Worm (Caenorhabditis elegans) whole organism, L1 larva: ENCODE measurements around the gene drr-1.
A peak's percentile ranks its signal among the peaks of the same experiment; 100 is the strongest.

Experiments used
- C16A3.4 ChIP-seq: fragments of 150-350 bp; optimal IDR thresholded peaks from 2 replicates; lab custom pipeline; 2014; ENCODE audit warnings: missing biosample characterization, missing genetic modification characterization
- C34B4.2 ChIP-seq: sonication (generic microtip); optimal IDR thresholded peaks from 2 replicates; lab custom pipeline; 2017; ENCODE audit warnings: mild to moderate bottlenecking, missing genetic modification characterization, missing compliant biosample characterization
- F16B12.6 ChIP-seq: fragments of 150-350 bp; optimal IDR thresholded peaks from 2 replicates; lab custom pipeline; 2014; ENCODE audit warnings: missing biosample characterization, missing genetic modification characterization
- Y116A8C.19 ChIP-seq: sonication (generic microtip); optimal IDR thresholded peaks from 2 replicates; lab custom pipeline; 2016; ENCODE audit warnings: missing compliant biosample characterization, missing genetic modification characterization, borderline replicate concordance
- aha-1 ChIP-seq: fragments of 150-350 bp; optimal IDR thresholded peaks from 2 replicates; lab custom pipeline; 2014; ENCODE audit warnings: missing biosample characterization, missing genetic modification characterization
- aly-2 ChIP-seq: fragments of 150-350 bp; optimal IDR thresholded peaks from 2 replicates; lab custom pipeline; 2014; ENCODE audit warnings: missing biosample characterization, missing genetic modification characterization
- ama-1 ChIP-seq: fragments of 150-350 bp; optimal IDR thresholded peaks from 2 replicates; lab custom pipeline; 2014
- ceh-82 ChIP-seq, 3 experiments: fragments of 150-350 bp in 1 of 3; sonication (generic microtip) in 2 of 3; optimal IDR thresholded peaks; 2 replicates each; lab custom pipeline; 2014 to 2017; ENCODE audit warnings: missing biosample characterization in 3 of 3, missing genetic modification characterization in 3 of 3
- ceh-90 ChIP-seq: sonication (generic microtip); optimal IDR thresholded peaks from 2 replicates; lab custom pipeline; 2016; ENCODE audit warnings: missing genetic modification characterization, missing compliant biosample characterization
- ces-1 ChIP-seq: fragments of 150-350 bp; optimal IDR thresholded peaks from 2 replicates; lab custom pipeline; 2014; ENCODE audit warnings: missing biosample characterization, missing genetic modification reagents, missing genetic modification characterization
- dpl-1 ChIP-seq, 3 experiments: fragments of 150-350 bp in 2 of 3; sonication (generic microtip) in 1 of 3; optimal IDR thresholded peaks; 2 replicates each; lab custom pipeline; 2014 to 2017; ENCODE audit warnings: missing biosample characterization in 3 of 3, missing genetic modification characterization in 3 of 3, missing genetic modification reagents in 3 of 3
- efl-1 ChIP-seq, 4 experiments: fragments of 150-350 bp; optimal IDR thresholded peaks in 3 of 4; peaks in 1 of 4; 1 replicate in 1 of 4; 2 replicates in 3 of 4; lab custom pipeline; 2014; ENCODE audit warnings: missing biosample characterization in 2 of 4, missing genetic modification characterization in 2 of 4, missing genetic modification reagents in 2 of 4
- egl-13 ChIP-seq: sonication (generic microtip); optimal IDR thresholded peaks from 2 replicates; lab custom pipeline; 2016; ENCODE audit warnings: missing genotype, missing genetic modification reagents, missing genetic modification characterization, missing compliant biosample characterization
- egl-27 ChIP-seq, 2 experiments: fragments of 150-350 bp in 1 of 2; sonication (generic microtip); optimal IDR thresholded peaks; 3 replicates each; lab custom pipeline; 2017 to 2018; ENCODE audit warnings: missing biosample characterization in 2 of 2, missing genetic modification characterization in 2 of 2, missing genetic modification reagents in 2 of 2
- elt-2 ChIP-seq: sonication (generic microtip); optimal IDR thresholded peaks from 2 replicates; lab custom pipeline; 2016; ENCODE audit warnings: missing genetic modification characterization, mild to moderate bottlenecking, inconsistent platforms, missing compliant biosample characterization, missing genetic modification reagents
- elt-3 ChIP-seq, 6 experiments: fragments of 150-350 bp in 1 of 6; sonication (generic microtip); optimal IDR thresholded peaks; 2 replicates each; lab custom pipeline; 2017 to 2018; ENCODE audit warnings: missing biosample characterization in 6 of 6, missing genetic modification characterization in 6 of 6, inconsistent platforms in 1 of 6
- fkh-10 ChIP-seq: sonication (generic microtip); optimal IDR thresholded peaks from 2 replicates; lab custom pipeline; 2017; ENCODE audit warnings: missing biosample characterization, missing genetic modification reagents, missing genetic modification characterization
- fkh-4 ChIP-seq: sonication (generic microtip); optimal IDR thresholded peaks from 2 replicates; lab custom pipeline; 2016; ENCODE audit warnings: missing compliant biosample characterization, missing genetic modification characterization, borderline replicate concordance
- fkh-8 ChIP-seq: sonication (generic microtip); optimal IDR thresholded peaks from 2 replicates; lab custom pipeline; 2016; ENCODE audit warnings: mild to moderate bottlenecking, missing genetic modification characterization, missing compliant biosample characterization
- fos-1 ChIP-seq: fragments of 150-350 bp; optimal IDR thresholded peaks from 2 replicates; lab custom pipeline; 2014; ENCODE audit warnings: missing biosample characterization, missing genetic modification characterization
- grh-1 ChIP-seq: fragments of 200-800 bp; sonication (Bioruptor generic); IDR thresholded peaks from 2 replicates; pipeline ENCODE4 v1.3.6; 2022; ENCODE audit warnings: missing genetic modification reagents, missing genetic modification characterization, missing compliant biosample characterization
- hpl-2 ChIP-seq: fragments of 150-350 bp; optimal IDR thresholded peaks from 2 replicates; lab custom pipeline; 2014; ENCODE audit warnings: missing biosample characterization, missing genetic modification reagents, missing genetic modification characterization
- irx-1 ChIP-seq: sonication (generic microtip); optimal IDR thresholded peaks from 2 replicates; lab custom pipeline; 2016; ENCODE audit warnings: missing genetic modification characterization, missing compliant biosample characterization
- isw-1 ChIP-seq: fragments of 200-800 bp; sonication (Bioruptor generic); IDR thresholded peaks from 2 replicates; pipeline ENCODE4 v1.3.6; 2022; ENCODE audit warnings: missing genetic modification characterization, missing compliant biosample characterization
- jun-1 ChIP-seq: fragments of 150-350 bp; optimal IDR thresholded peaks from 2 replicates; lab custom pipeline; 2014; ENCODE audit warnings: missing biosample characterization, missing genetic modification reagents, missing genetic modification characterization
- lin-15B ChIP-seq: fragments of 150-350 bp; sonication (generic microtip); optimal IDR thresholded peaks from 3 replicates; lab custom pipeline; 2014; ENCODE audit warnings: missing biosample characterization, missing genetic modification characterization
- lin-35 ChIP-seq, 2 experiments: fragments of 150-350 bp; optimal IDR thresholded peaks; 2 replicates each; lab custom pipeline; 2014; ENCODE audit warnings: missing biosample characterization in 2 of 2, missing genetic modification characterization in 2 of 2, missing genetic modification reagents in 2 of 2
- lin-39 ChIP-seq: fragments of 150-350 bp; optimal IDR thresholded peaks from 2 replicates; lab custom pipeline; 2014; ENCODE audit warnings: missing biosample characterization, missing genetic modification reagents, missing genetic modification characterization
- lsy-2 ChIP-seq, 2 experiments: fragments of 150-350 bp; optimal IDR thresholded peaks; 2 replicates each; lab custom pipeline; 2014; ENCODE audit warnings: missing biosample characterization in 2 of 2, missing genetic modification characterization in 2 of 2
- mab-9 ChIP-seq: fragments of 200-800 bp; sonication (Bioruptor generic); IDR thresholded peaks from 2 replicates; pipeline ENCODE4 v1.3.6; 2022; ENCODE audit warnings: missing genetic modification reagents, missing genetic modification characterization, missing compliant biosample characterization
- mdl-1 ChIP-seq, 2 experiments: fragments of 150-350 bp; optimal IDR thresholded peaks; 2 replicates each; lab custom pipeline; 2014 to 2017; ENCODE audit warnings: missing biosample characterization in 2 of 2, missing genetic modification characterization in 2 of 2, inconsistent platforms in 1 of 2
- mef-2 ChIP-seq: fragments of 150-350 bp; optimal IDR thresholded peaks from 2 replicates; lab custom pipeline; 2014; ENCODE audit warnings: missing biosample characterization, missing genetic modification characterization
- nhr-19 ChIP-seq: fragments of 200-800 bp; sonication (Bioruptor generic); conservative IDR thresholded peaks from 2 replicates; pipeline ENCODE4 v1.3.6; 2022; ENCODE audit warnings: missing genetic modification characterization, missing compliant biosample characterization
- nhr-28 ChIP-seq: fragments of 150-350 bp; optimal IDR thresholded peaks from 2 replicates; lab custom pipeline; 2014; ENCODE audit warnings: missing biosample characterization, missing genetic modification characterization
- nhr-76 ChIP-seq: sonication (generic microtip); optimal IDR thresholded peaks from 2 replicates; lab custom pipeline; 2017; ENCODE audit warnings: missing biosample characterization, missing genetic modification characterization
- nhr-77 ChIP-seq: fragments of 150-350 bp; optimal IDR thresholded peaks from 2 replicates; lab custom pipeline; 2014; ENCODE audit warnings: missing biosample characterization, missing genetic modification characterization
- nhr-85 ChIP-seq: sonication (generic microtip); peaks from one replicate; lab custom pipeline; 2016; ENCODE audit warnings: missing genetic modification characterization, inconsistent platforms, missing compliant biosample characterization
- nhr-90 ChIP-seq: sonication (generic microtip); optimal IDR thresholded peaks from 2 replicates; lab custom pipeline; 2016; ENCODE audit warnings: mild to moderate bottlenecking, missing genetic modification characterization, missing compliant biosample characterization; ENCODE audit not compliant: poor library complexity
- pag-3 ChIP-seq: sonication (generic microtip); optimal IDR thresholded peaks from 2 replicates; lab custom pipeline; 2017; ENCODE audit warnings: missing genetic modification characterization, mild to moderate bottlenecking, missing compliant biosample characterization, antibody characterized with exemption, borderline replicate concordance; ENCODE audit not compliant: insufficient read depth
- pax-3 ChIP-seq: fragments of 200-800 bp; sonication (Bioruptor generic); optimal IDR thresholded peaks from 2 replicates; lab custom pipeline; 2018; ENCODE audit warnings: mild to moderate bottlenecking, missing genetic modification characterization, moderate library complexity, missing compliant biosample characterization
- rnt-1 ChIP-seq: sonication (generic microtip); optimal IDR thresholded peaks from 2 replicates; lab custom pipeline; 2016; ENCODE audit warnings: mild to moderate bottlenecking, missing genetic modification characterization, moderate library complexity, missing compliant biosample characterization
- skn-1 ChIP-seq: fragments of 150-350 bp; optimal IDR thresholded peaks from 2 replicates; lab custom pipeline; 2014; ENCODE audit warnings: missing biosample characterization, missing genetic modification characterization
- snpc-4 ChIP-seq: fragments of 150-350 bp; optimal IDR thresholded peaks from 2 replicates; lab custom pipeline; 2014; ENCODE audit warnings: missing biosample characterization, missing genetic modification characterization
- sptf-1 ChIP-seq: fragments of 150-350 bp; optimal IDR thresholded peaks from 2 replicates; lab custom pipeline; 2014; ENCODE audit warnings: missing biosample characterization, missing genetic modification characterization
- sup-37 ChIP-seq: fragments of 200-800 bp; sonication (Bioruptor generic); optimal IDR thresholded peaks from 2 replicates; lab custom pipeline; 2018; ENCODE audit warnings: mild to moderate bottlenecking, missing genetic modification characterization, missing compliant biosample characterization
- unc-130 ChIP-seq: fragments of 150-350 bp; optimal IDR thresholded peaks from 2 replicates; lab custom pipeline; 2017; ENCODE audit warnings: missing biosample characterization, missing genetic modification characterization, inconsistent platforms
- unc-30 ChIP-seq: sonication (generic microtip); optimal IDR thresholded peaks from 2 replicates; lab custom pipeline; 2017; ENCODE audit warnings: missing biosample characterization, missing genetic modification characterization
- unc-86 ChIP-seq: sonication (generic microtip); optimal IDR thresholded peaks from 2 replicates; lab custom pipeline; 2016; ENCODE audit warnings: missing genetic modification characterization, missing compliant biosample characterization
- unc-98 ChIP-seq: fragments of 200-800 bp; sonication (Bioruptor generic); IDR thresholded peaks from 2 replicates; pipeline ENCODE4 v1.3.6; 2022; ENCODE audit warnings: missing genetic modification characterization, missing compliant biosample characterization
- vab-15 ChIP-seq: sonication (generic microtip); optimal IDR thresholded peaks from 2 replicates; lab custom pipeline; 2017; ENCODE audit warnings: missing genotype, mild to moderate bottlenecking, missing genetic modification characterization, missing compliant biosample characterization
- xbp-1 ChIP-seq: sonication (generic microtip); optimal IDR thresholded peaks from 2 replicates; lab custom pipeline; 2016; ENCODE audit warnings: missing genetic modification characterization, missing compliant biosample characterization
- zag-1 ChIP-seq: fragments of 150-350 bp; optimal IDR thresholded peaks from 2 replicates; lab custom pipeline; 2014; ENCODE audit warnings: missing biosample characterization, missing genetic modification characterization
- zip-4 ChIP-seq: fragments of 200-800 bp; sonication (Bioruptor generic); optimal IDR thresholded peaks from 2 replicates; lab custom pipeline; 2018; ENCODE audit warnings: mild to moderate bottlenecking, missing genetic modification characterization, moderate library complexity, missing compliant biosample characterization
- ztf-11 ChIP-seq, 2 experiments: sonication (generic microtip); optimal IDR thresholded peaks; 2 replicates each; lab custom pipeline; 2016 to 2017; ENCODE audit warnings: missing genetic modification characterization in 2 of 2, missing biosample characterization in 1 of 2, missing compliant biosample characterization in 1 of 2

Gene drr-1

DNA sequence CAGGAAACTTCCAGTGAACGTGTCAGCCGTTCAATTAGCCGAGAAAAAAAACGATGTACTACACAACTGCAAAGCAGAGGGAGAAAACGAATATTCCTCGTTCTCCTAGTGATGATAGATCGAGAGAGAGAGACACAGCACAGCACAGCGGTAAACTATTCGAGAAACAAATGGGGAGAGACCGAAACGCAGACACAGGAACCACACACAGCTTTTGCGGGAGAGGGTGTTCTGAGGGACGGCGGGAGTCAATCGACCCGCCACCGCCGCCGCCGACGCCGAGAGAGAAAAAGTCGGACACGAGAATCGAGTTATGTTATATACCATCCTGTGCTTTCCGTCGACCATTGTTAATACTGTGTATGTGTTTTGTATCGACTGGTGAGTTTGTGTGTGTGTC is 39.1 kb downstream of the drr-1 start (continued):
- no peak for TF ChIP-seq fkh-4 (tag; lab: Kevin White, UChicago)
- TF ChIP-seq ces-1, result no peak
- no peak for TF ChIP-seq mab-9 (GFP tag; lab: Robert Waterston, UW)
- no peak for TF ChIP-seq unc-86 (tag; lab: Kevin White, UChicago)
- no peak for TF ChIP-seq hpl-2
- TF ChIP-seq fos-1 (tag; lab: Kevin White, UChicago), result no peak
- no peak for TF ChIP-seq irx-1 (tag; lab: Kevin White, UChicago)
- TF ChIP-seq egl-27 (tag; optimal IDR thresholded peaks at IDR 0.05; lab: Kevin White, UChicago), result no peak
- no peak for TF ChIP-seq nhr-76 (tag; lab: Kevin White, UChicago)
- TF ChIP-seq zag-1, result no peak
- no peak for TF ChIP-seq dpl-1 (GFP tag; optimal IDR thresholded peaks at IDR 0.05; lab: Kevin White, UChicago)
- no peak for TF ChIP-seq pag-3 (tag; lab: Kevin White, UChicago)
- no peak for TF ChIP-seq pax-3 (tag; lab: Kevin White, UChicago)
- TF ChIP-seq mdl-1 (tag; optimal IDR thresholded peaks at IDR 0.05; lab: Kevin White, UChicago), result peak in 1 of 2 experiments; percentile 22
- no peak for TF ChIP-seq vab-15 (tag; lab: Kevin White, UChicago)
- no peak for TF ChIP-seq aha-1
- TF ChIP-seq mef-2, result no peak
- TF ChIP-seq rnt-1 (tag; lab: Kevin White, UChicago), result no peak
- no peak for TF ChIP-seq ztf-11 (tag; optimal IDR thresholded peaks at IDR 0.05; lab: Kevin White, UChicago)
- TF ChIP-seq jun-1 (tag; lab: Kevin White, UChicago), result no peak
- TF ChIP-seq lin-39 (tag; lab: Kevin White, UChicago), result no peak
- TF ChIP-seq Y116A8C.19 (tag; lab: Kevin White, UChicago), result no peak
- no peak for TF ChIP-seq xbp-1 (tag; lab: Kevin White, UChicago)
- no peak for TF ChIP-seq nhr-28 (tag; lab: Kevin White, UChicago)
- TF ChIP-seq ceh-82 (tag; optimal IDR thresholded peaks at IDR 0.05; lab: Kevin White, UChicago), result no peak
- no peak for TF ChIP-seq nhr-85 (tag; lab: Kevin White, UChicago)
- TF ChIP-seq snpc-4 (tag; lab: Kevin White, UChicago), result no peak
- no peak for TF ChIP-seq grh-1 (GFP tag; lab: Robert Waterston, UW)
- TF ChIP-seq nhr-77, result peak; percentile 6
- TF ChIP-seq unc-30, result no peak
- no peak for TF ChIP-seq fkh-8
- no peak for TF ChIP-seq C16A3.4 (tag; lab: Kevin White, UChicago)
- no peak for TF ChIP-seq aly-2
- TF ChIP-seq zip-4 (GFP tag; lab: Kevin White, UChicago), result no peak
- TF ChIP-seq sptf-1 (tag; lab: Kevin White, UChicago), result no peak
- no peak for TF ChIP-seq sup-37 (GFP tag; lab: Kevin White, UChicago)
- no peak for TF ChIP-seq elt-2 (tag; lab: Kevin White, UChicago)
- no peak for TF ChIP-seq unc-98 (GFP tag; lab: Robert Waterston, UW)
- no peak for TF ChIP-seq efl-1 (optimal IDR thresholded peaks at IDR 0.05; lab: Kevin White, UChicago)
- no peak for TF ChIP-seq efl-1 (GFP tag; optimal IDR thresholded peaks at IDR 0.05 in 1 of 2; lab: Kevin White, UChicago)
- TF ChIP-seq lsy-2 (tag; optimal IDR thresholded peaks at IDR 0.05; lab: Kevin White, UChicago), result no peak
- TF ChIP-seq lin-35 (GFP tag; optimal IDR thresholded peaks at IDR 0.05; lab: Kevin White, UChicago), result peak in 1 of 2 experiments; percentile 10
- TF ChIP-seq unc-130, result no peak
- peak; percentile 14 for TF ChIP-seq skn-1 (tag; lab: Kevin White, UChicago)
- TF ChIP-seq isw-1 (GFP tag; lab: Robert Waterston, UW), result no peak
- TF ChIP-seq ama-1, result no peak
- no peak for TF ChIP-seq ceh-90 (tag; lab: Kevin White, UChicago)
- TF ChIP-seq nhr-90, result no peak
- no peak for TF ChIP-seq elt-3 (tag; optimal IDR thresholded peaks at IDR 0.05; lab: Kevin White, UChicago)
- no peak for TF ChIP-seq F16B12.6 (tag; lab: Kevin White, UChicago)
- no peak for TF ChIP-seq C34B4.2 (tag; lab: Kevin White, UChicago)
- no peak for TF ChIP-seq egl-13 (tag; lab: Kevin White, UChicago)
- TF ChIP-seq nhr-19, result peak; percentile 18; the same call in 1 of the 2 replicates
- no peak for TF ChIP-seq fkh-10
- no peak for TF ChIP-seq lin-15B (tag; lab: Kevin White, UChicago)
